Worm (Caenorhabditis elegans): ENCODE results near the gene C36E6.2.

Gene C36E6.2

ce11 chrX:17461958-17462357 lies 10.5 kb downstream of the C36E6.2 start (continued):
- TF ChIP-seq egl-13 (tag; optimal IDR thresholded peaks at IDR 0.05) (no peak), C04F5.9 (tag; optimal IDR thresholded peaks at IDR 0.05) (no peak), zag-1 (tag; optimal IDR thresholded peaks at IDR 0.05) (no peak), C34B4.2 (tag; optimal IDR thresholded peaks at IDR 0.05) (no peak), dsc-1 (tag; optimal IDR thresholded peaks at IDR 0.05) (peak; percentile 44), nhr-84 (tag; optimal IDR thresholded peaks at IDR 0.05) (no peak)

- TF ChIP-seq lin-14 (GFP tag; optimal IDR thresholded peaks at IDR 0.05) (peak; percentile 31), hlh-4 (tag; optimal IDR thresholded peaks at IDR 0.05) (no peak), elt-3 (tag; optimal IDR thresholded peaks at IDR 0.05) (no peak)
These were observed 13.3 kb downstream of the C36E6.2 start, which contains the start of gene slc-17.1 for ce11 chrX:17464801-17465200. Gene slc-17.1 (minus strand): TSS chrX:17464901.

ce11 chrX:17466615-17467014 lies 15.1 kb downstream of the C36E6.2 start, which contains the start of gene ZK54.3:
Gene ZK54.3 (minus strand): TSS chrX:17467005.
- no peak for TF ChIP-seq unc-30 (tag; optimal IDR thresholded peaks at IDR 0.05)
- TF ChIP-seq lin-35 (GFP tag; optimal IDR thresholded peaks at IDR 0.05), result no peak
- no peak for TF ChIP-seq nhr-20 (tag; optimal IDR thresholded peaks at IDR 0.05)
- TF ChIP-seq ceh-88 (GFP tag; IDR thresholded peaks at IDR 0.05), result no peak
- TF ChIP-seq isw-1 (GFP tag; IDR thresholded peaks at IDR 0.05), result no peak
- no peak for TF ChIP-seq efl-3 (GFP tag; optimal IDR thresholded peaks at IDR 0.05)
- TF ChIP-seq nhr-28 (tag; optimal IDR thresholded peaks at IDR 0.05), result no peak
- TF ChIP-seq ztf-11 (tag; optimal IDR thresholded peaks at IDR 0.05), result no peak
- peak; percentile 3 for TF ChIP-seq egl-13 (tag; optimal IDR thresholded peaks at IDR 0.05)
- peak; percentile 17 for TF ChIP-seq nhr-47 (tag; optimal IDR thresholded peaks at IDR 0.05)
- TF ChIP-seq lin-15B (tag; optimal IDR thresholded peaks at IDR 0.05), result no peak
- no peak for TF ChIP-seq pag-3 (tag; optimal IDR thresholded peaks at IDR 0.05; ENCODE audit: borderline replicate concordance, insufficient read depth)
- no peak for TF ChIP-seq ceh-63 (GFP tag; optimal IDR thresholded peaks at IDR 0.05)
- no peak for TF ChIP-seq unc-98 (GFP tag; IDR thresholded peaks at IDR 0.05)
- TF ChIP-seq swsn-7 (tag; optimal IDR thresholded peaks at IDR 0.05), result peak; percentile 19
- no peak for TF ChIP-seq ceh-8 (GFP tag; optimal IDR thresholded peaks at IDR 0.05)
- TF ChIP-seq blmp-1 (tag; optimal IDR thresholded peaks at IDR 0.05), result no peak
- TF ChIP-seq snpc-4 (tag; optimal IDR thresholded peaks at IDR 0.05), result no peak
- TF ChIP-seq ceh-82 (tag; optimal IDR thresholded peaks at IDR 0.05), result no peak
- TF ChIP-seq nhr-71 (tag; optimal IDR thresholded peaks at IDR 0.05), result peak; percentile 47
- peak; percentile 34 for TF ChIP-seq dsc-1 (tag; optimal IDR thresholded peaks at IDR 0.05)
- peak; percentile 19 for TF ChIP-seq unc-86 (tag; optimal IDR thresholded peaks at IDR 0.05)
- no peak for TF ChIP-seq nhr-90 (tag; optimal IDR thresholded peaks at IDR 0.05; ENCODE audit: poor library complexity)
- no peak for TF ChIP-seq sptf-1 (tag; optimal IDR thresholded peaks at IDR 0.05)
- no peak for TF ChIP-seq irx-1 (tag; optimal IDR thresholded peaks at IDR 0.05)
- TF ChIP-seq C16A3.4 (tag; optimal IDR thresholded peaks at IDR 0.05), result no peak
- peak; percentile 13 for TF ChIP-seq mep-1 (tag; optimal IDR thresholded peaks at IDR 0.05)
- peak in 1 of 2 experiments; percentile 17 for TF ChIP-seq lsy-2 (tag; optimal IDR thresholded peaks at IDR 0.05)
- TF ChIP-seq fkh-10 (GFP tag; optimal IDR thresholded peaks at IDR 0.05), result no peak
- TF ChIP-seq ama-1 (optimal IDR thresholded peaks at IDR 0.05), result no peak
- no peak for TF ChIP-seq rnt-1 (tag; optimal IDR thresholded peaks at IDR 0.05)
- no peak for TF ChIP-seq mef-2 (tag; optimal IDR thresholded peaks at IDR 0.05)
- no peak for TF ChIP-seq nhr-12 (tag; optimal IDR thresholded peaks at IDR 0.05)
- no peak for TF ChIP-seq Y116A8C.19 (tag; optimal IDR thresholded peaks at IDR 0.05; ENCODE audit: borderline replicate concordance)
- no peak for TF ChIP-seq ztf-4 (tag; optimal IDR thresholded peaks at IDR 0.05)
- no peak for TF ChIP-seq nhr-76 (tag; optimal IDR thresholded peaks at IDR 0.05)
- TF ChIP-seq vab-15 (tag; optimal IDR thresholded peaks at IDR 0.05), result no peak
- TF ChIP-seq elt-2 (tag; optimal IDR thresholded peaks at IDR 0.05), result no peak
- TF ChIP-seq pqm-1 (tag; optimal IDR thresholded peaks at IDR 0.05), result no peak
- no peak for TF ChIP-seq mab-9 (GFP tag; IDR thresholded peaks at IDR 0.05)
- TF ChIP-seq xbp-1 (tag; optimal IDR thresholded peaks at IDR 0.05), result no peak
- TF ChIP-seq nhr-77 (tag; optimal IDR thresholded peaks at IDR 0.05), result no peak
- peak; percentile 69 for TF ChIP-seq lin-14 (GFP tag; optimal IDR thresholded peaks at IDR 0.05)
- TF ChIP-seq nhr-11 (tag; optimal IDR thresholded peaks at IDR 0.05), result no peak

All from whole organism, L1 larva.